Worm (Caenorhabditis elegans) whole organism, mixed stage, embryonic: ENCODE results near the gene dyrb-1.

Source experiments
- M03D4.4 ChIP-seq: sonication (generic microtip); optimal IDR thresholded peaks from 2 replicates; lab custom pipeline; 2017; ENCODE audit warnings: mild to moderate bottlenecking, missing genetic modification characterization, missing compliant biosample characterization
- bed-3 ChIP-seq: fragments of 200-800 bp; sonication (Bioruptor generic); optimal IDR thresholded peaks from 3 replicates; lab custom pipeline; 2018; ENCODE audit warnings: mild to moderate bottlenecking, missing genetic modification characterization, moderate library complexity, missing compliant biosample characterization
- blmp-1 ChIP-seq: fragments of 150-350 bp; optimal IDR thresholded peaks from 2 replicates; lab custom pipeline; 2014; ENCODE audit warnings: missing biosample characterization, missing genetic modification characterization
- ceh-39 ChIP-seq: fragments of 150-350 bp; optimal IDR thresholded peaks from 2 replicates; lab custom pipeline; 2014; ENCODE audit warnings: missing biosample characterization, missing genetic modification characterization
- ceh-43 ChIP-seq: fragments of 200-800 bp; sonication (Bioruptor generic); optimal IDR thresholded peaks from 2 replicates; lab custom pipeline; 2018; ENCODE audit warnings: mild to moderate bottlenecking, missing genetic modification characterization, moderate library complexity, missing compliant biosample characterization
- ceh-83 ChIP-seq: fragments of 200-800 bp; sonication (Bioruptor generic); optimal IDR thresholded peaks from 2 replicates; lab custom pipeline; 2018; ENCODE audit warnings: mild to moderate bottlenecking, missing genetic modification characterization, missing compliant biosample characterization
- ces-1 ChIP-seq: fragments of 150-350 bp; optimal IDR thresholded peaks from 2 replicates; lab custom pipeline; 2014; ENCODE audit warnings: missing biosample characterization, missing genetic modification reagents, missing genetic modification characterization
- cnd-1 ChIP-seq: fragments of 200-800 bp; sonication (Bioruptor generic); optimal IDR thresholded peaks from 2 replicates; lab custom pipeline; 2018; ENCODE audit warnings: mild to moderate bottlenecking, missing genetic modification characterization, missing compliant biosample characterization
- drap-1 ChIP-seq: fragments of 200-800 bp; sonication (Bioruptor generic); optimal IDR thresholded peaks from 3 replicates; lab custom pipeline; 2018; ENCODE audit warnings: mild to moderate bottlenecking, missing genetic modification characterization, missing compliant biosample characterization
- elt-3 ChIP-seq: fragments of 150-350 bp; optimal IDR thresholded peaks from 2 replicates; lab custom pipeline; 2014; ENCODE audit warnings: missing biosample characterization, missing genetic modification characterization
- flh-1 ChIP-seq: fragments of 200-800 bp; sonication (Bioruptor generic); optimal IDR thresholded peaks from 2 replicates; lab custom pipeline; 2018; ENCODE audit warnings: mild to moderate bottlenecking, missing genetic modification characterization, moderate library complexity, missing compliant biosample characterization
- ham-2 ChIP-seq: fragments of 200-800 bp; sonication (Bioruptor generic); optimal IDR thresholded peaks from 2 replicates; lab custom pipeline; 2018; ENCODE audit warnings: mild to moderate bottlenecking, missing genetic modification characterization, missing compliant biosample characterization
- hlh-1 ChIP-seq: fragments of 150-350 bp; optimal IDR thresholded peaks from 2 replicates; lab custom pipeline; 2014; ENCODE audit warnings: missing biosample characterization, missing genetic modification reagents, missing genetic modification characterization
- lin-13 ChIP-seq: fragments of 150-350 bp; optimal IDR thresholded peaks from 2 replicates; lab custom pipeline; 2014; ENCODE audit warnings: missing biosample characterization, missing genetic modification characterization
- lin-32 ChIP-seq: fragments of 200-800 bp; sonication (Bioruptor generic); optimal IDR thresholded peaks from 2 replicates; lab custom pipeline; 2018; ENCODE audit warnings: mild to moderate bottlenecking, missing genetic modification characterization, missing compliant biosample characterization
- lsy-2 ChIP-seq: fragments of 150-350 bp; optimal IDR thresholded peaks from 2 replicates; lab custom pipeline; 2014; ENCODE audit warnings: missing biosample characterization, missing genetic modification characterization
- mab-5 ChIP-seq: fragments of 150-350 bp; optimal IDR thresholded peaks from 2 replicates; lab custom pipeline; 2014; ENCODE audit warnings: missing biosample characterization, missing genetic modification characterization
- mep-1 ChIP-seq: fragments of 150-350 bp; optimal IDR thresholded peaks from 2 replicates; lab custom pipeline; 2017; ENCODE audit warnings: missing biosample characterization, missing genetic modification reagents, missing genetic modification characterization, inconsistent platforms
- mls-2 ChIP-seq: sonication (generic microtip); optimal IDR thresholded peaks from 2 replicates; lab custom pipeline; 2016; ENCODE audit warnings: mild to moderate bottlenecking, missing genetic modification characterization, moderate library complexity, missing compliant biosample characterization
- nhr-12 ChIP-seq: fragments of 150-350 bp; optimal IDR thresholded peaks from 2 replicates; lab custom pipeline; 2014; ENCODE audit warnings: missing biosample characterization, missing genetic modification characterization
- nhr-2 ChIP-seq: fragments of 150-350 bp; optimal IDR thresholded peaks from 2 replicates; lab custom pipeline; 2014; ENCODE audit warnings: missing biosample characterization, missing genetic modification characterization
- nhr-237 ChIP-seq: fragments of 150-350 bp; optimal IDR thresholded peaks from 2 replicates; lab custom pipeline; 2014; ENCODE audit warnings: missing biosample characterization, missing genetic modification characterization
- nhr-28 ChIP-seq: fragments of 150-350 bp; optimal IDR thresholded peaks from 2 replicates; lab custom pipeline; 2014; ENCODE audit warnings: missing biosample characterization, missing genetic modification characterization
- nhr-76 ChIP-seq: sonication (generic microtip); optimal IDR thresholded peaks from 2 replicates; lab custom pipeline; 2017; ENCODE audit warnings: missing biosample characterization, missing genetic modification characterization
- pha-4 ChIP-seq: fragments of 150-350 bp; optimal IDR thresholded peaks from 2 replicates; lab custom pipeline; 2018; ENCODE audit warnings: missing biosample characterization, missing genetic modification reagents, missing genetic modification characterization
- sem-2 ChIP-seq: fragments of 200-800 bp; sonication (Bioruptor generic); optimal IDR thresholded peaks from 2 replicates; lab custom pipeline; 2018; ENCODE audit warnings: mild to moderate bottlenecking, missing genetic modification characterization, missing compliant biosample characterization
- snpc-4 ChIP-seq: fragments of 150-350 bp; optimal IDR thresholded peaks from 2 replicates; lab custom pipeline; 2014; ENCODE audit warnings: missing biosample characterization, missing genetic modification characterization
- sptf-1 ChIP-seq: sonication (generic microtip); optimal IDR thresholded peaks from 2 replicates; lab custom pipeline; 2017; ENCODE audit warnings: mild to moderate bottlenecking, missing genetic modification characterization, moderate library complexity, missing compliant biosample characterization
- tbx-8 ChIP-seq: fragments of 200-800 bp; sonication (Bioruptor generic); optimal IDR thresholded peaks from 2 replicates; lab custom pipeline; 2018; ENCODE audit warnings: mild to moderate bottlenecking, missing genetic modification characterization, moderate library complexity, missing compliant biosample characterization
- unc-120 ChIP-seq: sonication (generic microtip); optimal IDR thresholded peaks from 2 replicates; lab custom pipeline; 2017; ENCODE audit warnings: missing genetic modification characterization, missing compliant biosample characterization; ENCODE audit not compliant: poor library complexity, severe bottlenecking
- unc-62 ChIP-seq: fragments of 150-350 bp; optimal IDR thresholded peaks from 2 replicates; lab custom pipeline; 2014; ENCODE audit warnings: missing biosample characterization, missing genetic modification reagents, missing genetic modification characterization
- zip-8 ChIP-seq: fragments of 150-350 bp; optimal IDR thresholded peaks from 2 replicates; lab custom pipeline; 2014; ENCODE audit warnings: missing biosample characterization, missing genetic modification characterization
- ztf-11 ChIP-seq: fragments of 150-350 bp; optimal IDR thresholded peaks from 2 replicates; lab custom pipeline; 2014; ENCODE audit warnings: missing biosample characterization, missing genetic modification characterization

Gene dyrb-1

ce11 chrII:9099017-9099416 is 7.9 kb downstream of the dyrb-1 start, which contains the start of gene T24H10.1:
Gene T24H10.1 (plus strand): TSS chrII:9099371.
- peak; percentile 61 for TF ChIP-seq pha-4 (tag; lab: Kevin White, UChicago)
- TF ChIP-seq lin-13, result peak; percentile 77
- peak; percentile 6 for TF ChIP-seq unc-120 (tag; lab: Kevin White, UChicago)
- peak; percentile 11 for TF ChIP-seq ces-1 (GFP tag; lab: Kevin White, UChicago)
- peak; percentile 38 for TF ChIP-seq mep-1
- no peak for TF ChIP-seq nhr-76 (tag; lab: Kevin White, UChicago)
- peak; percentile 30 for TF ChIP-seq cnd-1
- peak; percentile 27 for TF ChIP-seq lsy-2 (tag; lab: Kevin White, UChicago)
- no peak for TF ChIP-seq nhr-2 (tag; lab: Kevin White, UChicago)

ce11 chrII:9098505-9098904 is 8.4 kb downstream of the dyrb-1 start, which contains the start of gene clh-5:
Gene clh-5 (minus strand): TSS chrII:9098605.
- no peak for TF ChIP-seq ham-2
- TF ChIP-seq lin-32 (GFP tag; lab: Kevin White, UChicago), result no peak
- no peak for TF ChIP-seq drap-1 (GFP tag; lab: Kevin White, UChicago)
- no peak for TF ChIP-seq bed-3 (GFP tag; lab: Kevin White, UChicago)
- no peak for TF ChIP-seq mep-1
- no peak for TF ChIP-seq flh-1
- no peak for TF ChIP-seq ces-1 (GFP tag; lab: Kevin White, UChicago)
- TF ChIP-seq nhr-28, result no peak
- no peak for TF ChIP-seq mls-2 (tag; lab: Kevin White, UChicago)
- no peak for TF ChIP-seq hlh-1 (tag; lab: Kevin White, UChicago)
- no peak for TF ChIP-seq pha-4 (tag; lab: Kevin White, UChicago)
- no peak for TF ChIP-seq snpc-4 (tag; lab: Kevin White, UChicago)

- TF ChIP-seq ceh-83 (GFP tag; lab: Kevin White, UChicago) (no peak), sem-2 (GFP tag; lab: Kevin White, UChicago) (no peak), ces-1 (GFP tag; lab: Kevin White, UChicago) (no peak), flh-1 (no peak), nhr-12 (tag; lab: Kevin White, UChicago) (no peak), nhr-2 (tag; lab: Kevin White, UChicago) (no peak), mep-1 (no peak), ham-2 (no peak), nhr-76 (tag; lab: Kevin White, UChicago) (no peak), ceh-39 (tag; lab: Kevin White, UChicago) (no peak), tbx-8 (GFP tag; lab: Kevin White, UChicago) (no peak), zip-8 (tag; lab: Kevin White, UChicago) (no peak), nhr-28 (no peak), mab-5 (tag; lab: Kevin White, UChicago) (no peak), ceh-43 (GFP tag; lab: Kevin White, UChicago) (no peak), lsy-2 (tag; lab: Kevin White, UChicago) (no peak), blmp-1 (tag; lab: Kevin White, UChicago) (no peak), snpc-4 (tag; lab: Kevin White, UChicago) (no peak)
Measured at ce11 chrII:9097302-9097701, 9.6 kb downstream of the dyrb-1 start.

ce11 chrII:9094247-9094790 is 12.6 kb downstream of the dyrb-1 start:
- no peak for TF ChIP-seq blmp-1 (tag; lab: Kevin White, UChicago)
- no peak for TF ChIP-seq nhr-237
- no peak for TF ChIP-seq elt-3 (tag; lab: Kevin White, UChicago)
- no peak for TF ChIP-seq drap-1 (GFP tag; lab: Kevin White, UChicago)
- TF ChIP-seq unc-62, result no peak
- no peak for TF ChIP-seq sptf-1 (tag; lab: Kevin White, UChicago)
- no peak for TF ChIP-seq snpc-4 (tag; lab: Kevin White, UChicago)
- no peak for TF ChIP-seq M03D4.4
- no peak for TF ChIP-seq ces-1 (GFP tag; lab: Kevin White, UChicago)
- no peak for TF ChIP-seq nhr-28
- no peak for TF ChIP-seq mls-2 (tag; lab: Kevin White, UChicago)
- no peak for TF ChIP-seq lsy-2 (tag; lab: Kevin White, UChicago)

- no peak for TF ChIP-seq mls-2 (tag; lab: Kevin White, UChicago)
- no peak for TF ChIP-seq M03D4.4
- no peak for TF ChIP-seq ces-1 (GFP tag; lab: Kevin White, UChicago)
- TF ChIP-seq lin-32 (GFP tag; lab: Kevin White, UChicago), result no peak
- TF ChIP-seq cnd-1, result no peak
- TF ChIP-seq nhr-28, result no peak
- no peak for TF ChIP-seq lin-13
- no peak for TF ChIP-seq blmp-1 (tag; lab: Kevin White, UChicago)
- no peak for TF ChIP-seq flh-1
- TF ChIP-seq hlh-1 (tag; lab: Kevin White, UChicago), result no peak
- TF ChIP-seq sptf-1 (tag; lab: Kevin White, UChicago), result no peak
- TF ChIP-seq ztf-11 (tag; lab: Kevin White, UChicago), result no peak
Measured at ce11 chrII:9093584-9093983, 13.4 kb downstream of the dyrb-1 start, which contains the start of gene C07H4.1. Gene C07H4.1 (minus strand): TSS chrII:9093684.
